Fruit fly (Drosophila melanogaster): ENCODE data around the gene pip.

DNA sequence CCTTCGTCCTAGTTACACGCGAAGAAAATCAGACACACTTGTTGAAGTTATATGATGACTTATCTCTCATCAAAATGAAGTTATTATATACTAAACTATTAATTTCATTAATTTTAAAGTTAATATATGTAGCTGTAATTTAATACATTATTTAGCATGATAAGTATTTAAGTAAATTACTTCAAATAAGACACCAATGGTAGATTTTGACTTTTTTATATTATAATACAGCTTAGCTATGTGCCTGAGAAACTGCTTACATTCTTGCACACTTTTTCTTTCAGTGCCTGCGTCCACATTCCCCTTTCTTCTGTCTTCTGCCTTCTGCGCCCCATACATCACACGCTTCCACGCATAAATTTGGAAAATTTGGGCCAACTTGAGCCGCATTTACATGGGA lies 85.8 kb downstream of the pip start:
- no peak for TF ChIP-seq jing (GFP tag; optimal IDR thresholded peaks at IDR 0.05)
- TF ChIP-seq CG6689 (GFP tag; IDR thresholded peaks at IDR 0.05) = no peak
- no peak for TF ChIP-seq CG6813 (GFP tag; optimal IDR thresholded peaks at IDR 0.05)
- TF ChIP-seq Fer1 (GFP tag; optimal IDR thresholded peaks at IDR 0.05) = peak; percentile 49
- TF ChIP-seq Hr3 (GFP tag; optimal IDR thresholded peaks at IDR 0.05) = no peak
- no peak for TF ChIP-seq CG5245 (GFP tag; optimal IDR thresholded peaks at IDR 0.05)
- no peak for TF ChIP-seq prd (optimal IDR thresholded peaks at IDR 0.05)
- TF ChIP-seq prd (GFP tag; IDR thresholded peaks at IDR 0.05) = no peak
- TF ChIP-seq en (GFP tag; optimal IDR thresholded peaks at IDR 0.05) = no peak
- TF ChIP-seq Xbp1 (GFP tag; optimal IDR thresholded peaks at IDR 0.05) = peak; percentile 12
- TF ChIP-seq CG17912 (GFP tag; optimal IDR thresholded peaks at IDR 0.05) = no peak
